Worm (Caenorhabditis elegans): ENCODE measurements around the gene C08B6.18.

C08B6.18 gene

ce11 chrV:10134077-10134693, at the start of gene C08B6.18, which contains the start of the genes wdr-20 and C08B6.8:
Gene C08B6.18, minus strand, starts transcription at chrV:10134127.
Gene wdr-20, minus strand, starts transcription at chrV:10134158.
Gene C08B6.8, plus strand, starts transcription at chrV:10134643.
- no peak for TF ChIP-seq cebp-2 (GFP tag; IDR thresholded peaks at IDR 0.05)
- no peak for TF ChIP-seq egrh-3 (GFP tag; IDR thresholded peaks at IDR 0.05)
- TF ChIP-seq zfh-2 (GFP tag; conservative IDR thresholded peaks at IDR 0.05) = no peak
- no peak for TF ChIP-seq egl-44 (GFP tag; IDR thresholded peaks at IDR 0.05)
- TF ChIP-seq T07F8.4 (tag; optimal IDR thresholded peaks at IDR 0.05) = no peak
- no peak for TF ChIP-seq fkh-3 (tag; optimal IDR thresholded peaks at IDR 0.05)
- TF ChIP-seq ceh-58 (GFP tag; IDR thresholded peaks at IDR 0.05) = no peak
- no peak for TF ChIP-seq lsy-27 (tag; optimal IDR thresholded peaks at IDR 0.05; ENCODE audit: borderline replicate concordance, insufficient read depth)
- TF ChIP-seq efl-1 (GFP tag; optimal IDR thresholded peaks at IDR 0.05) = no peak
- no peak for TF ChIP-seq rpc-1 (optimal IDR thresholded peaks at IDR 0.05)
- TF ChIP-seq rpc-1 (tag; optimal IDR thresholded peaks at IDR 0.05) = no peak
- TF ChIP-seq madf-3 (GFP tag; IDR thresholded peaks at IDR 0.05) = peak; percentile 89
- TF ChIP-seq F23B12.7 (tag; optimal IDR thresholded peaks at IDR 0.05; ENCODE audit: insufficient read depth) = no peak
- TF ChIP-seq F52B5.7 (tag; optimal IDR thresholded peaks at IDR 0.05) = no peak
- no peak for TF ChIP-seq snpc-4 (GFP tag; optimal IDR thresholded peaks at IDR 0.05)
- peak in 1 of 4 experiments; percentile 35 for TF ChIP-seq snpc-4 (tag; optimal IDR thresholded peaks at IDR 0.05)

- TF ChIP-seq egrh-3 (GFP tag; IDR thresholded peaks at IDR 0.05) (no peak), ztf-22 (GFP tag; optimal IDR thresholded peaks at IDR 0.05) (no peak), nfya-1 (tag; optimal IDR thresholded peaks at IDR 0.05; ENCODE audit: borderline replicate concordance, insufficient read depth) (no peak), madf-8 (GFP tag; conservative IDR thresholded peaks at IDR 0.05) (no peak), snpc-1.3 (tag; optimal IDR thresholded peaks at IDR 0.05; ENCODE audit: insufficient read depth) (no peak), dpff-1 (tag; optimal IDR thresholded peaks at IDR 0.05) (no peak), chd-7 (tag; optimal IDR thresholded peaks at IDR 0.05) (no peak), pha-4 (tag; optimal IDR thresholded peaks at IDR 0.05) (no peak), Y53G8AR.9 (GFP tag; conservative IDR thresholded peaks at IDR 0.05) (no peak), hrde-1 (tag; optimal IDR thresholded peaks at IDR 0.05; ENCODE audit: borderline replicate concordance) (no peak), aptf-2 (GFP tag; conservative IDR thresholded peaks at IDR 0.05) (no peak), ccch-3 (GFP tag; optimal IDR thresholded peaks at IDR 0.05) (no peak), sea-2 (GFP tag; IDR thresholded peaks at IDR 0.05) (no peak), atf-7 (tag; optimal IDR thresholded peaks at IDR 0.05) (no peak), somi-1 (GFP tag; optimal IDR thresholded peaks at IDR 0.05) (no peak), D2030.7 (GFP tag; IDR thresholded peaks at IDR 0.05) (no peak), ztf-25 (GFP tag; IDR thresholded peaks at IDR 0.05) (no peak), him-1 (tag; optimal IDR thresholded peaks at IDR 0.05) (no peak), zfh-2 (GFP tag; conservative IDR thresholded peaks at IDR 0.05) (no peak)
These were observed 49.1 kb upstream of the C08B6.18 start, which contains the start of gene ZK856.4 for ce11 chrV:10182984-10183383. Gene ZK856.4, plus strand, starts transcription at chrV:10183284.

DNA sequence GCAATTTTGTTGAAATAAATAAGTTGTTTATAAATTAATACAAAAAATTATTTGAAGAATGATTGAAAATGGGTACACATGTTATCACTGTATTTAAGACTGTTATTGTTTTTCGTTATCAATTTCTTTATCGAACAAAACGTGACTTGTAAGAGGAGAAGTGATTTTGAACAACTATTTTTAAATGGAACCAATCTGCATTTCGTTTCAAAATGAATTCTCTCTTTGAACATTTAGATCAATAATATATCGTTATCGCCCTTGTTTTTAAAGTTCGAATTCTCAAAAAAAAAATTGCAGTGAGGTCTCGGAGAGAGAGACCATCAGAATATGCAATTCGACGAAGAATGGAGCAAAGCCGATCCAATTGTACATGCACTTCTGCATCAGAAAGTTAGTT, 45.3 kb upstream of the C08B6.18 start, which contains the start of gene cul-5:
Gene cul-5, plus strand, starts transcription at position 301 of the 400 bp plus-strand sequence.
- TF ChIP-seq hlh-26 (GFP tag; conservative IDR thresholded peaks at IDR 0.05) (no peak), Y79H2A.3 (GFP tag; conservative IDR thresholded peaks at IDR 0.05) (no peak), B0019.2 (GFP tag; conservative IDR thresholded peaks at IDR 0.05) (no peak), F39B2.1 (GFP tag; IDR thresholded peaks at IDR 0.05) (no peak), bed-2 (GFP tag; IDR thresholded peaks at IDR 0.05) (no peak), lin-26 (GFP tag; IDR thresholded peaks at IDR 0.05) (no peak), lag-1 (GFP tag; IDR thresholded peaks at IDR 0.05) (no peak), F10E7.11 (tag; optimal IDR thresholded peaks at IDR 0.05) (no peak), nfya-2 (GFP tag; IDR thresholded peaks at IDR 0.05) (no peak), Y56A3A.18 (GFP tag; IDR thresholded peaks at IDR 0.05) (no peak), bed-1 (GFP tag; IDR thresholded peaks at IDR 0.05) (no peak), madf-10 (tag; optimal IDR thresholded peaks at IDR 0.05) (no peak), hmg-1.2 (GFP tag; IDR thresholded peaks at IDR 0.05) (no peak), ceh-91 (GFP tag; IDR thresholded peaks at IDR 0.05) (no peak), fkh-3 (tag; optimal IDR thresholded peaks at IDR 0.05) (no peak), atf-7 (tag; optimal IDR thresholded peaks at IDR 0.05) (no peak)

Measured in whole organism, young adult.